Worm (Caenorhabditis elegans) whole organism, L2 larva: ENCODE data around the gene F32D1.8.

ENCODE experiments used
- C34F6.9 ChIP-seq: fragments of 150-350 bp; optimal IDR thresholded peaks from 2 replicates; lab custom pipeline; 2014; ENCODE audit warnings: missing biosample characterization, missing genetic modification characterization
- F13H6.1 ChIP-seq: sonication (generic microtip); optimal IDR thresholded peaks from 2 replicates; lab custom pipeline; 2016; ENCODE audit warnings: missing genetic modification characterization, missing compliant biosample characterization
- Y55F3AM.14 ChIP-seq: fragments of 200-800 bp; sonication (Bioruptor generic); optimal IDR thresholded peaks from 2 replicates; lab custom pipeline; 2018; ENCODE audit warnings: mild to moderate bottlenecking, missing genetic modification characterization, missing compliant biosample characterization
- alr-1 ChIP-seq: fragments of 150-350 bp; optimal IDR thresholded peaks from 2 replicates; lab custom pipeline; 2014; ENCODE audit warnings: missing biosample characterization, missing genetic modification characterization
- ceh-16 ChIP-seq: fragments of 150-350 bp; optimal IDR thresholded peaks from 2 replicates; lab custom pipeline; 2014; ENCODE audit warnings: missing biosample characterization, missing genetic modification characterization
- ceh-82 ChIP-seq: fragments of 150-350 bp; optimal IDR thresholded peaks from 2 replicates; lab custom pipeline; 2014; ENCODE audit warnings: missing biosample characterization, missing genetic modification characterization
- crh-2 ChIP-seq: sonication (generic microtip); optimal IDR thresholded peaks from 2 replicates; lab custom pipeline; 2017; ENCODE audit warnings: missing biosample characterization, missing genetic modification characterization
- egl-27 ChIP-seq: sonication (generic microtip); optimal IDR thresholded peaks from 3 replicates; lab custom pipeline; 2017; ENCODE audit warnings: missing biosample characterization, missing genetic modification reagents, missing genetic modification characterization
- elt-1 ChIP-seq: fragments of 150-350 bp; optimal IDR thresholded peaks from 2 replicates; lab custom pipeline; 2014; ENCODE audit warnings: missing biosample characterization, missing genetic modification characterization
- fos-1 ChIP-seq: fragments of 150-350 bp; optimal IDR thresholded peaks from 2 replicates; lab custom pipeline; 2014; ENCODE audit warnings: missing biosample characterization, missing genetic modification characterization
- gmeb-1 ChIP-seq: fragments of 150-350 bp; optimal IDR thresholded peaks from 2 replicates; lab custom pipeline; 2014; ENCODE audit warnings: missing biosample characterization, missing genetic modification characterization
- lin-13 ChIP-seq: fragments of 150-350 bp; optimal IDR thresholded peaks from 2 replicates; lab custom pipeline; 2014; ENCODE audit warnings: missing biosample characterization, missing genetic modification reagents, missing genetic modification characterization
- lin-39 ChIP-seq: fragments of 150-350 bp; optimal IDR thresholded peaks from 2 replicates; lab custom pipeline; 2014; ENCODE audit warnings: missing biosample characterization, missing genetic modification reagents, missing genetic modification characterization
- lsy-2 ChIP-seq, 2 experiments: fragments of 150-350 bp in 1 of 2; sonication (generic microtip) in 1 of 2; optimal IDR thresholded peaks; 2 replicates each; lab custom pipeline; 2014 to 2017; ENCODE audit warnings: missing biosample characterization in 2 of 2, missing genetic modification characterization in 2 of 2
- mab-5 ChIP-seq: fragments of 150-350 bp; optimal IDR thresholded peaks from 2 replicates; lab custom pipeline; 2014; ENCODE audit warnings: missing biosample characterization, missing genetic modification characterization
- mbf-1 ChIP-seq: sonication (generic microtip); optimal IDR thresholded peaks from 2 replicates; lab custom pipeline; 2017; ENCODE audit warnings: missing biosample characterization, missing genetic modification characterization
- mdl-1 ChIP-seq, 2 experiments: fragments of 150-350 bp in 1 of 2; sonication (generic microtip) in 1 of 2; optimal IDR thresholded peaks; 2 replicates each; lab custom pipeline; 2017; ENCODE audit warnings: missing biosample characterization in 2 of 2, missing genetic modification characterization in 2 of 2
- nhr-11 ChIP-seq: fragments of 150-350 bp; optimal IDR thresholded peaks from 2 replicates; lab custom pipeline; 2014; ENCODE audit warnings: missing biosample characterization, missing genetic modification characterization
- nhr-12 ChIP-seq: fragments of 150-350 bp; optimal IDR thresholded peaks from 2 replicates; lab custom pipeline; 2014; ENCODE audit warnings: missing biosample characterization, missing genetic modification characterization
- nhr-129 ChIP-seq: fragments of 150-350 bp; optimal IDR thresholded peaks from 2 replicates; lab custom pipeline; 2014; ENCODE audit warnings: missing biosample characterization, missing genetic modification characterization
- nhr-21 ChIP-seq: fragments of 150-350 bp; optimal IDR thresholded peaks from 2 replicates; lab custom pipeline; 2014; ENCODE audit warnings: missing biosample characterization, missing genetic modification characterization
- nhr-237 ChIP-seq: fragments of 150-350 bp; optimal IDR thresholded peaks from 2 replicates; lab custom pipeline; 2014; ENCODE audit warnings: missing biosample characterization, missing genetic modification characterization
- nhr-25 ChIP-seq: fragments of 150-350 bp; sonication (generic microtip); optimal IDR thresholded peaks from 3 replicates; lab custom pipeline; 2014; ENCODE audit warnings: missing biosample characterization, missing genetic modification characterization
- nhr-6 ChIP-seq: fragments of 150-350 bp; optimal IDR thresholded peaks from 2 replicates; lab custom pipeline; 2014; ENCODE audit warnings: missing biosample characterization, missing genetic modification characterization
- skn-1 ChIP-seq: sonication (generic microtip); optimal IDR thresholded peaks from 2 replicates; lab custom pipeline; 2017; ENCODE audit warnings: missing biosample characterization, missing genetic modification characterization
- sma-3 ChIP-seq: sonication (generic microtip); optimal IDR thresholded peaks from 2 replicates; lab custom pipeline; 2016; ENCODE audit warnings: missing genetic modification reagents, missing genetic modification characterization, missing compliant biosample characterization
- sma-9 ChIP-seq, 2 experiments: fragments of 150-350 bp in 1 of 2; sonication (generic microtip) in 1 of 2; optimal IDR thresholded peaks; 2 replicates each; lab custom pipeline; 2014 to 2016; ENCODE audit warnings: missing genetic modification characterization in 2 of 2, mild to moderate bottlenecking in 1 of 2, missing biosample characterization in 1 of 2, missing compliant biosample characterization in 1 of 2, missing genetic modification reagents in 1 of 2, moderate library complexity in 1 of 2
- snpc-4 ChIP-seq: fragments of 150-350 bp; optimal IDR thresholded peaks from 2 replicates; lab custom pipeline; 2014; ENCODE audit warnings: missing biosample characterization, missing genetic modification characterization
- unc-55 ChIP-seq: fragments of 150-350 bp; sonication (generic microtip); optimal IDR thresholded peaks from 3 replicates; lab custom pipeline; 2014; ENCODE audit warnings: missing biosample characterization, missing genetic modification reagents, missing genetic modification characterization
- zag-1 ChIP-seq: fragments of 150-350 bp; optimal IDR thresholded peaks from 2 replicates; lab custom pipeline; 2014; ENCODE audit warnings: missing biosample characterization, missing genetic modification characterization
- ztf-11 ChIP-seq: sonication (generic microtip); optimal IDR thresholded peaks from 2 replicates; lab custom pipeline; 2017; ENCODE audit warnings: missing biosample characterization, missing genetic modification characterization
- ztf-4 ChIP-seq: fragments of 150-350 bp; optimal IDR thresholded peaks from 2 replicates; lab custom pipeline; 2014; ENCODE audit warnings: missing biosample characterization, missing genetic modification characterization

Gene F32D1.8

DNA sequence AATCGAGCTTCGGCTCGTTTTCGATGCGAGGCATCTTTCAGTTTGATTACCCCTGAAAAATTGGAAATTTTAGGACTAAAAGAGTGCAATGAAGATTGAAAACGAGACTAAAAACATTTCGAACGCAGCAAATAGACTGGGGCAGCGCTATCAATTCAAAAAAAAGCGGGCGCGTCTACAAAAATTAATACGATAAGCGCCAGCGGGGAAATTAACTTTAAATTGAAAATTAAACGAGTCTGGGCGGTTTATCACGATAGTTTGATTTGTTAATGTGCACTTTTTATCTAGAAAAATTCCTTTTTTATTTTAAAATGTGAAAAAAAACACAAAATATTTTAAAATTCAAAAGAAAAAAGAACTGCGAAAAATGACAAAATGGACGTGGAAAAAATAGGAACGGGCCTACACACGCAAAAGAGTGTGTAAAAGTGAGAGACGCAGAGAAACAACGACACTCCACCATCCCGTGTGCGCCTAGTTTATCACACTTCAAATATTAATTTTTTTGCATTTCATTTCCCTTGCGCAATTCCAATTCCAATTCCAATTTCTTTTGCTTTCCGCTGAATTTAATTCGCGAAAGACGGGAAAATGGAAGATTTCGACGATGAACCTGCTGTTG, 6.1 kb downstream of the F32D1.8 start, which contains the start of the genes gmpr-1 and fipp-1:
Gene gmpr-1, minus strand, starts transcription at position 75 of the 625 bp plus-strand sequence.
Gene fipp-1, plus strand, starts transcription at position 499 of the 625 bp plus-strand sequence.
- peak; percentile 39 for TF ChIP-seq mab-5 (tag; lab: Kevin White, UChicago)
- no peak for TF ChIP-seq elt-1 (tag; lab: Kevin White, UChicago)
- TF ChIP-seq zag-1 (tag; lab: Kevin White, UChicago): no peak
- TF ChIP-seq sma-9 (GFP tag; optimal IDR thresholded peaks at IDR 0.05; lab: Kevin White, UChicago): peak; percentile 16
- no peak for TF ChIP-seq sma-9 (tag; optimal IDR thresholded peaks at IDR 0.05; lab: Kevin White, UChicago)
- peak; percentile 36 for TF ChIP-seq sma-3 (GFP tag; lab: Kevin White, UChicago)
- no peak for TF ChIP-seq nhr-12 (tag; lab: Kevin White, UChicago)
- no peak for TF ChIP-seq alr-1 (tag; lab: Kevin White, UChicago)
- TF ChIP-seq C34F6.9 (tag; lab: Kevin White, UChicago): peak; percentile 60
- TF ChIP-seq mbf-1 (tag; lab: Kevin White, UChicago): no peak
- peak; percentile 57 for TF ChIP-seq nhr-25 (tag; lab: Kevin White, UChicago)
- peak; percentile 73 for TF ChIP-seq gmeb-1 (tag; lab: Kevin White, UChicago)
- TF ChIP-seq nhr-6 (tag; lab: Kevin White, UChicago): peak; percentile 27
- peak; percentile 38 for TF ChIP-seq nhr-129
- peak; percentile 40 for TF ChIP-seq F13H6.1 (tag; lab: Kevin White, UChicago)
- TF ChIP-seq crh-2: peak; percentile 65
- TF ChIP-seq egl-27: peak; percentile 27
- TF ChIP-seq unc-55 (GFP tag; lab: Kevin White, UChicago): peak; percentile 79
- TF ChIP-seq lsy-2 (tag; optimal IDR thresholded peaks at IDR 0.05; lab: Kevin White, UChicago): peak; percentile 40 to 77
- no peak for TF ChIP-seq ceh-16 (tag; lab: Kevin White, UChicago)
- TF ChIP-seq fos-1 (tag; lab: Kevin White, UChicago): no peak

DNA sequence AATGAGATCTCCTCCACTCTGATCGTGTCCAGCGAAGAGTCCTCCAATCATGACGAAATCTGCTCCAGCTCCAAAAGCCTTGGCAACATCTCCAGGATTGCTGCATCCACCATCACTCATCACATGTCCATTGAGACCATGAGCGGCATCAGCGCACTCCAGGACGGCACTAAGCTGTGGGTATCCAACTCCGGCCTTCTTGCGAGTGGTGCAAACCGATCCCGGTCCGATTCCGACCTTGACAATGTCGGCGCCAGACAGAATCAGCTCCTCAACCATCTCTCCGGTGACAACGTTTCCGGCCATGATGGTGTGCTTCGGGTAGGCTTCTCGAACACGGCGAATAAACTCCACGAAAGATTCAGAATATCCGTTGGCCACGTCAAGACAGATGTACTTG, 7.0 kb downstream of the F32D1.8 start:
- TF ChIP-seq mbf-1 (tag; lab: Kevin White, UChicago) (no peak), C34F6.9 (tag; lab: Kevin White, UChicago) (no peak), gmeb-1 (tag; lab: Kevin White, UChicago) (no peak), mab-5 (tag; lab: Kevin White, UChicago) (no peak), ceh-82 (tag; lab: Kevin White, UChicago) (no peak), snpc-4 (tag; lab: Kevin White, UChicago) (no peak), alr-1 (tag; lab: Kevin White, UChicago) (no peak)

DNA sequence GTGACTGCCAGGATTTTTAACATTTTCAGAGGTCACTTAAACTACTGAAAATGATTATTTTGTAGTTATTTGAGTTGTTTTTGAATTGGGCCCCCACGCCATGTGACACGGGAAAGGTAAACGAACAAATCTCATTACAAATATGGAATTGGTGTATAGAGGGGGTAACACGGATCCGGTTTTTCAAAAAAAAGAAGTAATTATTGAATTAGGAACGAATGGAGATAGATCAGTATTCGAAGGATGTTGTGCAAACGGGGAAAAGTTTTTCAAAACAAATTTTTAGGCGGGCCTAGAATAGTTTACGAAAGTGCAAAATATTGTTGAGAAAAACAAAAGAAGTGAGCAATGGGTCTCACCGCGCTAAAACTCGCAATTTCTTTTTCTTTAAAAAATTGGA, 11.1 kb downstream of the F32D1.8 start, which contains the start of gene F32D1.11:
Gene F32D1.11, minus strand, starts transcription at position 101 of the 400 bp plus-strand sequence.
- TF ChIP-seq C34F6.9 (tag; lab: Kevin White, UChicago) (no peak), Y55F3AM.14 (GFP tag; lab: Kevin White, UChicago) (no peak)

ce11 chrV:4364517-4364916, 13.0 kb downstream of the F32D1.8 start, which contains the start of gene grl-13:
grl-13 (minus strand) TSS chrV:4364617.
- no peak for TF ChIP-seq mdl-1 (tag; optimal IDR thresholded peaks at IDR 0.05; lab: Kevin White, UChicago)
- no peak for TF ChIP-seq ztf-4 (tag; lab: Kevin White, UChicago)
- no peak for TF ChIP-seq nhr-6 (tag; lab: Kevin White, UChicago)
- TF ChIP-seq ztf-11 (tag; lab: Kevin White, UChicago): no peak
- TF ChIP-seq nhr-129: no peak
- no peak for TF ChIP-seq lin-13 (GFP tag; lab: Kevin White, UChicago)
- TF ChIP-seq nhr-237 (tag; lab: Kevin White, UChicago): no peak
- TF ChIP-seq lin-39: no peak
- TF ChIP-seq nhr-11 (tag; lab: Kevin White, UChicago): no peak
- TF ChIP-seq, all 48 proteins: peak for 0

- TF ChIP-seq skn-1 (tag; lab: Kevin White, UChicago) (no peak), sma-9 (GFP tag; optimal IDR thresholded peaks at IDR 0.05; lab: Kevin White, UChicago) (peak; percentile 53), sma-9 (tag; optimal IDR thresholded peaks at IDR 0.05; lab: Kevin White, UChicago) (no peak), nhr-25 (tag; lab: Kevin White, UChicago) (peak; percentile 31), nhr-21 (tag; lab: Kevin White, UChicago) (no peak), mbf-1 (tag; lab: Kevin White, UChicago) (no peak), elt-1 (tag; lab: Kevin White, UChicago) (peak; percentile 10), mdl-1 (tag; optimal IDR thresholded peaks at IDR 0.05; lab: Kevin White, UChicago) (peak in 1 of 2 experiments; percentile 31), ceh-16 (tag; lab: Kevin White, UChicago) (peak; percentile 43), sma-3 (GFP tag; lab: Kevin White, UChicago) (no peak)
Measured at ce11 chrV:4361505-4361904, 16.0 kb downstream of the F32D1.8 start, which contains the start of gene F32D1.3. F32D1.3 (minus strand) TSS chrV:4361569.
